Fruit fly (Drosophila melanogaster) S2 (cell line): ENCODE measurements around the gene CG18745.

Source experiments
- CG8478 ChIP-seq: fragments of >200 bp; optimal IDR thresholded peaks from 2 replicates; lab custom pipeline; 2018
- CTCF ChIP-seq, 2 experiments: fragments of >200 bp; optimal IDR thresholded peaks; 2 replicates each; lab custom pipeline; 2018

- TF ChIP-seq CTCF (optimal IDR thresholded peaks at IDR 0.05; lab: Kevin White, UChicago) (no peak), CG8478 (no peak)
Observed at dm6 chr3R:7790087-7790486, 4.2 kb upstream of the CG18745 start, which contains the start of gene CG18746.
